Worm (Caenorhabditis elegans): ENCODE data around the gene algn-1.

The algn-1 gene

ce11 chrIII:6453665-6454064 lies 6.3 kb upstream of the algn-1 start (continued):
- TF ChIP-seq sdz-12 (GFP tag; optimal IDR thresholded peaks at IDR 0.05) (no peak), nhr-42 (GFP tag; IDR thresholded peaks at IDR 0.05) (0 out of 2 replicates have a peak, but pooled peaks have one; percentile 11), duxl-1 (tag; optimal IDR thresholded peaks at IDR 0.05; ENCODE audit: poor library complexity) (peak; percentile 51), ceh-62 (tag; optimal IDR thresholded peaks at IDR 0.05) (no peak), attf-4 (tag; optimal IDR thresholded peaks at IDR 0.05) (no peak), Y5F2A.4 (GFP tag; optimal IDR thresholded peaks at IDR 0.05) (no peak), lim-7 (GFP tag; IDR thresholded peaks at IDR 0.05) (no peak), T26A8.4 (GFP tag; IDR thresholded peaks at IDR 0.05) (peak; percentile 37; the same call in 1 of the 2 replicates), tra-1 (GFP tag; IDR thresholded peaks at IDR 0.05) (peak; percentile 43; the same call in 1 of the 2 replicates), madf-5 (GFP tag; IDR thresholded peaks at IDR 0.05) (no peak), mdl-1 (tag; optimal IDR thresholded peaks at IDR 0.05) (peak in 1 of 2 experiments; percentile 66), lin-1 (GFP tag; IDR thresholded peaks at IDR 0.05) (peak; percentile 66), fos-1 (tag; optimal IDR thresholded peaks at IDR 0.05) (no peak), F37D6.2 (tag; optimal IDR thresholded peaks at IDR 0.05) (no peak), ztf-7 (tag; optimal IDR thresholded peaks at IDR 0.05) (no peak), nhr-111 (GFP tag; optimal IDR thresholded peaks at IDR 0.05) (no peak), ceh-28 (tag; optimal IDR thresholded peaks at IDR 0.05) (no peak), R02D3.7 (tag; optimal IDR thresholded peaks at IDR 0.05) (no peak), lsy-2 (tag; optimal IDR thresholded peaks at IDR 0.05) (peak; percentile 71 to 92), unc-39 (tag; optimal IDR thresholded peaks at IDR 0.05) (no peak), ztf-11 (tag; optimal IDR thresholded peaks at IDR 0.05) (no peak), cey-2 (tag; optimal IDR thresholded peaks at IDR 0.05; ENCODE audit: borderline replicate concordance, insufficient read depth) (no peak), ama-1 (optimal IDR thresholded peaks at IDR 0.05) (peak; percentile 38), saeg-2 (GFP tag; IDR thresholded peaks at IDR 0.05) (no peak)

- TF ChIP-seq zip-2 (tag; optimal IDR thresholded peaks at IDR 0.05) (no peak), snpc-4 (tag; optimal IDR thresholded peaks at IDR 0.05) (no peak), T26A8.4 (GFP tag; IDR thresholded peaks at IDR 0.05) (no peak), set-16 (GFP tag; IDR thresholded peaks at IDR 0.05) (no peak)
Observed at ce11 chrIII:6454183-6454582, 5.7 kb upstream of the algn-1 start, which contains the start of gene jhdm-1. Gene jhdm-1 (plus strand): TSS chrIII:6454483.

- TF ChIP-seq nhr-237 (tag; optimal IDR thresholded peaks at IDR 0.05) (no peak), dpl-1 (GFP tag; optimal IDR thresholded peaks at IDR 0.05) (no peak), ama-1 (optimal IDR thresholded peaks at IDR 0.05) (peak; percentile 93), lin-15B (tag; optimal IDR thresholded peaks at IDR 0.05) (no peak), lin-39 (tag; optimal IDR thresholded peaks at IDR 0.05) (no peak), zag-1 (tag; optimal IDR thresholded peaks at IDR 0.05) (no peak), lin-29 (GFP tag; IDR thresholded peaks at IDR 0.05) (no peak), T20F7.1 (GFP tag; optimal IDR thresholded peaks at IDR 0.05) (no peak), zip-11 (GFP tag; IDR thresholded peaks at IDR 0.05) (no peak), hlh-30 (tag; optimal IDR thresholded peaks at IDR 0.05; ENCODE audit: insufficient read depth) (no peak), rbr-2 (tag; optimal IDR thresholded peaks at IDR 0.05) (no peak), snpc-1.2 (GFP tag; IDR thresholded peaks at IDR 0.05) (0 out of 2 replicates have a peak, but pooled peaks have one; percentile 28), D1046.2 (GFP tag; IDR thresholded peaks at IDR 0.05) (no peak), aly-2 (tag; optimal IDR thresholded peaks at IDR 0.05) (no peak), mxl-3 (GFP tag; optimal IDR thresholded peaks at IDR 0.05) (no peak), daf-16 (GFP tag; optimal IDR thresholded peaks at IDR 0.05) (peak in 1 of 2 experiments; percentile 13), daf-16 (tag; optimal IDR thresholded peaks at IDR 0.05) (peak; percentile 28), nhr-77 (tag; optimal IDR thresholded peaks at IDR 0.05) (no peak), pha-4 (GFP tag; IDR thresholded peaks at IDR 0.05) (peak; percentile 52; the same call in 1 of the 2 replicates), pha-4 (tag; optimal IDR thresholded peaks at IDR 0.05) (no peak), lir-3 (tag; optimal IDR thresholded peaks at IDR 0.05) (no peak), lim-7 (GFP tag; IDR thresholded peaks at IDR 0.05) (no peak), ceh-82 (tag; optimal IDR thresholded peaks at IDR 0.05) (no peak), skn-1 (tag; optimal IDR thresholded peaks at IDR 0.05) (no peak), snpc-4 (tag; optimal IDR thresholded peaks at IDR 0.05) (no peak), hlh-11 (tag; optimal IDR thresholded peaks at IDR 0.05) (no peak), ztf-11 (tag; optimal IDR thresholded peaks at IDR 0.05) (no peak), zip-2 (tag; optimal IDR thresholded peaks at IDR 0.05) (no peak), spr-3 (GFP tag; optimal IDR thresholded peaks at IDR 0.05) (no peak)
Observed at ce11 chrIII:6462610-6463009, 2.7 kb downstream of the algn-1 start, which contains the start of gene T26A5.8. Gene T26A5.8 (minus strand): TSS chrIII:6462856.
